Worm (Caenorhabditis elegans) whole organism, young adult: Measurements from ENCODE around the gene F54F7.2.

Experiments used
- C06A6.2 ChIP-seq: fragments of 200-800 bp; sonication (Bioruptor generic); conservative IDR thresholded peaks from 2 replicates; pipeline ENCODE4 v1.3.6; 2022; ENCODE audit warnings: missing genetic modification characterization, missing compliant biosample characterization
- F52B5.7 ChIP-seq: sonication (generic microtip); optimal IDR thresholded peaks from 2 replicates; lab custom pipeline; 2016; ENCODE audit warnings: mild to moderate bottlenecking, missing genetic modification characterization, missing compliant biosample characterization
- F57A8.1 ChIP-seq: fragments of 200-800 bp; sonication (Bioruptor generic); optimal IDR thresholded peaks from 2 replicates; lab custom pipeline; 2018; ENCODE audit warnings: mild to moderate bottlenecking, missing genetic modification characterization, moderate library complexity, missing compliant biosample characterization
- F57C9.4 ChIP-seq: sonication (generic microtip); optimal IDR thresholded peaks from 2 replicates; lab custom pipeline; 2017; ENCODE audit warnings: mild to moderate bottlenecking, missing genetic modification characterization, missing compliant biosample characterization
- K11D2.4 ChIP-seq: fragments of 200-800 bp; sonication (Bioruptor generic); IDR thresholded peaks from 2 replicates; pipeline ENCODE4 v1.3.6; 2022; ENCODE audit warnings: missing genetic modification reagents, missing genetic modification characterization, missing compliant biosample characterization
- T07F8.4 ChIP-seq: sonication (generic microtip); optimal IDR thresholded peaks from 2 replicates; lab custom pipeline; 2016; ENCODE audit warnings: mild to moderate bottlenecking, missing genetic modification characterization, moderate library complexity, missing compliant biosample characterization
- Y56A3A.18 ChIP-seq: fragments of 200-800 bp; sonication (Bioruptor generic); IDR thresholded peaks from 2 replicates; pipeline ENCODE4 v1.3.6; 2022; ENCODE audit warnings: missing genetic modification reagents, missing genetic modification characterization, missing compliant biosample characterization
- akir-1 ChIP-seq: fragments of 200-800 bp; sonication (Bioruptor generic); optimal IDR thresholded peaks from 2 replicates; lab custom pipeline; 2018; ENCODE audit warnings: mild to moderate bottlenecking, missing genetic modification characterization, moderate library complexity, missing compliant biosample characterization
- ama-1 ChIP-seq, 3 experiments: fragments of 150-350 bp in 1 of 3; sonication (generic microtip) in 2 of 3; optimal IDR thresholded peaks; 2 replicates each; lab custom pipeline; 2014 to 2018; ENCODE audit warnings: missing biosample characterization in 2 of 3, missing genetic modification characterization in 2 of 3, missing genetic modification reagents in 2 of 3
- aptf-3 ChIP-seq: fragments of 200-800 bp; sonication (Bioruptor generic); IDR thresholded peaks from 2 replicates; pipeline ENCODE4 v1.3.6; 2022; ENCODE audit warnings: missing genetic modification characterization, missing compliant biosample characterization
- atf-7 ChIP-seq: sonication (generic microtip); optimal IDR thresholded peaks from 2 replicates; lab custom pipeline; 2017; ENCODE audit warnings: mild to moderate bottlenecking, missing genetic modification characterization, missing compliant biosample characterization
- athp-1 ChIP-seq: sonication (generic microtip); optimal IDR thresholded peaks from 2 replicates; lab custom pipeline; 2017; ENCODE audit warnings: mild to moderate bottlenecking, missing genetic modification characterization, missing compliant biosample characterization
- attf-6 ChIP-seq: fragments of 200-800 bp; sonication (Bioruptor generic); IDR thresholded peaks from 2 replicates; pipeline ENCODE4 v1.3.6; 2022; ENCODE audit warnings: missing genetic modification reagents, missing genetic modification characterization, missing compliant biosample characterization
- bed-2 ChIP-seq: fragments of 200-800 bp; sonication (Bioruptor generic); IDR thresholded peaks from 2 replicates; pipeline ENCODE4 v1.3.6; 2022; ENCODE audit warnings: missing genetic modification reagents, missing genetic modification characterization, missing compliant biosample characterization
- ceh-100 ChIP-seq: fragments of 200-800 bp; sonication (Bioruptor generic); IDR thresholded peaks from 2 replicates; pipeline ENCODE4 v1.3.6; 2022; ENCODE audit warnings: missing genetic modification reagents, missing genetic modification characterization, missing compliant biosample characterization
- ceh-58 ChIP-seq: fragments of 200-800 bp; sonication (Bioruptor generic); IDR thresholded peaks from 2 replicates; pipeline ENCODE4 v1.3.6; 2022; ENCODE audit warnings: missing genetic modification characterization, missing compliant biosample characterization
- ceh-91 ChIP-seq: fragments of 200-800 bp; sonication (Bioruptor generic); IDR thresholded peaks from 2 replicates; pipeline ENCODE4 v1.3.6; 2022; ENCODE audit warnings: missing genetic modification reagents, missing genetic modification characterization, missing compliant biosample characterization
- egl-44 ChIP-seq: fragments of 200-800 bp; sonication (Bioruptor generic); IDR thresholded peaks from 2 replicates; pipeline ENCODE4 v1.3.6; 2022; ENCODE audit warnings: missing genetic modification reagents, missing genetic modification characterization, missing compliant biosample characterization
- ets-4 ChIP-seq: fragments of 200-800 bp; sonication (Bioruptor generic); optimal IDR thresholded peaks from 2 replicates; lab custom pipeline; 2018; ENCODE audit warnings: mild to moderate bottlenecking, missing genetic modification characterization, missing compliant biosample characterization
- hlh-12 ChIP-seq: sonication (generic microtip); optimal IDR thresholded peaks from 2 replicates; lab custom pipeline; 2016; ENCODE audit warnings: missing genetic modification characterization, missing compliant biosample characterization
- lin-35 ChIP-seq, 3 experiments: fragments of 150-350 bp in 2 of 3; sonication (generic microtip) in 1 of 3; optimal IDR thresholded peaks; 2 replicates each; lab custom pipeline; 2014 to 2018; ENCODE audit warnings: missing biosample characterization in 3 of 3, missing genetic modification characterization in 3 of 3, missing genetic modification reagents in 3 of 3
- lin-54 ChIP-seq: fragments of 200-800 bp; sonication (Bioruptor generic); optimal IDR thresholded peaks from 2 replicates; lab custom pipeline; 2018; ENCODE audit warnings: mild to moderate bottlenecking, missing genetic modification characterization, missing compliant biosample characterization
- lir-1 ChIP-seq: fragments of 200-800 bp; sonication (Bioruptor generic); conservative IDR thresholded peaks from 2 replicates; pipeline ENCODE4 v1.3.6; 2022; ENCODE audit warnings: missing genetic modification reagents, missing genetic modification characterization, missing compliant biosample characterization
- madf-8 ChIP-seq: fragments of 200-800 bp; sonication (Bioruptor generic); conservative IDR thresholded peaks from 2 replicates; pipeline ENCODE4 v1.3.6; 2022; ENCODE audit warnings: missing genetic modification reagents, missing genetic modification characterization, missing compliant biosample characterization
- mcd-1 ChIP-seq: fragments of 200-800 bp; sonication (Bioruptor generic); IDR thresholded peaks from 2 replicates; pipeline ENCODE4 v1.3.6; 2022; ENCODE audit warnings: missing genetic modification reagents, missing genetic modification characterization, missing compliant biosample characterization
- mes-4 ChIP-seq: sonication (generic microtip); optimal IDR thresholded peaks from 2 replicates; lab custom pipeline; 2016; ENCODE audit warnings: missing genotype, missing genetic modification characterization, missing compliant biosample characterization
- mxl-1 ChIP-seq: sonication (generic microtip); optimal IDR thresholded peaks from 2 replicates; lab custom pipeline; 2016; ENCODE audit warnings: missing genetic modification characterization, missing compliant biosample characterization
- sdz-38 ChIP-seq: sonication (generic microtip); optimal IDR thresholded peaks from 2 replicates; lab custom pipeline; 2016; ENCODE audit warnings: missing genotype, missing genetic modification characterization, missing compliant biosample characterization
- sea-2 ChIP-seq: fragments of 200-800 bp; sonication (Bioruptor generic); IDR thresholded peaks from 2 replicates; pipeline ENCODE4 v1.3.6; 2022; ENCODE audit warnings: missing genetic modification characterization, missing compliant biosample characterization
- tbp1 ChIP-seq: fragments of 200-800 bp; sonication (Bioruptor generic); optimal IDR thresholded peaks from 2 replicates; lab custom pipeline; 2018; ENCODE audit warnings: mild to moderate bottlenecking, missing genetic modification characterization, missing compliant biosample characterization
- tbx-9 ChIP-seq: sonication (generic microtip); optimal IDR thresholded peaks from 2 replicates; lab custom pipeline; 2016; ENCODE audit warnings: borderline replicate concordance, missing genetic modification characterization, inconsistent platforms, missing compliant biosample characterization
- tlf-1 ChIP-seq: fragments of 200-800 bp; sonication (Bioruptor generic); optimal IDR thresholded peaks from 2 replicates; lab custom pipeline; 2018; ENCODE audit warnings: mild to moderate bottlenecking, missing genetic modification characterization, missing compliant biosample characterization
- unc-130 ChIP-seq: sonication (generic microtip); optimal IDR thresholded peaks from 2 replicates; lab custom pipeline; 2016; ENCODE audit warnings: missing genetic modification reagents, missing genetic modification characterization, missing compliant biosample characterization
- unc-62 ChIP-seq: fragments of 150-350 bp; optimal IDR thresholded peaks from 2 replicates; lab custom pipeline; 2014; ENCODE audit warnings: missing biosample characterization, missing genetic modification reagents, missing genetic modification characterization
- xnd-1 ChIP-seq: sonication (generic microtip); optimal IDR thresholded peaks from 2 replicates; lab custom pipeline; 2016; ENCODE audit warnings: missing genotype, missing genetic modification reagents, missing genetic modification characterization, missing compliant biosample characterization
- ztf-18 ChIP-seq: sonication (generic microtip); optimal IDR thresholded peaks from 2 replicates; lab custom pipeline; 2016; ENCODE audit warnings: missing genotype, mild to moderate bottlenecking, missing genetic modification characterization, missing compliant biosample characterization
- ztf-25 ChIP-seq: fragments of 200-800 bp; sonication (Bioruptor generic); IDR thresholded peaks from 2 replicates; pipeline ENCODE4 v1.3.6; 2022; ENCODE audit warnings: missing genetic modification reagents, missing genetic modification characterization, missing compliant biosample characterization

Gene F54F7.2

ce11 chrX:11872210-11872609 lies 28.7 kb downstream of the F54F7.2 start (continued):
- TF ChIP-seq aptf-3 (no peak), lir-1 (GFP tag; lab: Robert Waterston, UW) (0 out of 2 replicates have a peak, but pooled peaks have one; percentile 29), tbp1 (GFP tag; lab: Kevin White, UChicago) (peak; percentile 88)

- TF ChIP-seq F52B5.7 = no peak
- no peak for TF ChIP-seq tbx-9
- TF ChIP-seq hlh-12 (tag; lab: Kevin White, UChicago) = no peak
- TF ChIP-seq madf-8 (GFP tag; lab: Robert Waterston, UW) = no peak
- no peak for TF ChIP-seq ceh-58 (GFP tag; lab: Robert Waterston, UW)
- TF ChIP-seq K11D2.4 (GFP tag; lab: Robert Waterston, UW) = no peak
- TF ChIP-seq F57A8.1 (GFP tag; lab: Kevin White, UChicago) = no peak
- TF ChIP-seq athp-1 (tag; lab: Kevin White, UChicago) = no peak
- TF ChIP-seq unc-130 (GFP tag; lab: Kevin White, UChicago) = no peak
- TF ChIP-seq lin-35 (GFP tag; optimal IDR thresholded peaks at IDR 0.05; lab: Kevin White, UChicago) = no peak
- no peak for TF ChIP-seq mes-4 (tag; lab: Kevin White, UChicago)
- no peak for TF ChIP-seq tlf-1 (GFP tag; lab: Kevin White, UChicago)
- no peak for TF ChIP-seq ceh-100
- TF ChIP-seq F57C9.4 (tag; lab: Kevin White, UChicago) = no peak
- no peak for TF ChIP-seq ama-1 (optimal IDR thresholded peaks at IDR 0.05; lab: Kevin White, UChicago)
- TF ChIP-seq ama-1 (GFP tag; optimal IDR thresholded peaks at IDR 0.05; lab: Kevin White, UChicago) = no peak
- TF ChIP-seq mxl-1 (tag; lab: Kevin White, UChicago) = no peak
- no peak for TF ChIP-seq akir-1 (GFP tag; lab: Kevin White, UChicago)
Observed at ce11 chrX:11875260-11875659, 31.8 kb downstream of the F54F7.2 start, which contains the start of gene Y62H9A.1. Gene Y62H9A.1, plus strand, starts transcription at chrX:11875541.

- TF ChIP-seq ztf-18 (no peak), attf-6 (GFP tag; lab: Robert Waterston, UW) (no peak), bed-2 (GFP tag; lab: Robert Waterston, UW) (no peak), mes-4 (tag; lab: Kevin White, UChicago) (no peak), ztf-25 (no peak)
Observed at ce11 chrX:11878109-11878508, 34.6 kb downstream of the F54F7.2 start, which contains the start of gene Y62H9A.2. Gene Y62H9A.2, minus strand, starts transcription at chrX:11878209.

- TF ChIP-seq ceh-100 = no peak
- no peak for TF ChIP-seq unc-130 (GFP tag; lab: Kevin White, UChicago)
- TF ChIP-seq sea-2 (GFP tag; lab: Robert Waterston, UW) = no peak
- TF ChIP-seq C06A6.2 (GFP tag; lab: Robert Waterston, UW) = no peak
- TF ChIP-seq egl-44 (GFP tag; lab: Robert Waterston, UW) = no peak
- no peak for TF ChIP-seq lin-54
- TF ChIP-seq xnd-1 (tag; lab: Kevin White, UChicago) = no peak
- no peak for TF ChIP-seq Y56A3A.18 (GFP tag; lab: Robert Waterston, UW)
- TF ChIP-seq F57C9.4 (tag; lab: Kevin White, UChicago) = no peak
- no peak for TF ChIP-seq ets-4 (GFP tag; lab: Kevin White, UChicago)
- no peak for TF ChIP-seq hlh-12 (tag; lab: Kevin White, UChicago)
- no peak for TF ChIP-seq T07F8.4 (tag; lab: Kevin White, UChicago)
- no peak for TF ChIP-seq mcd-1 (GFP tag; lab: Robert Waterston, UW)
- TF ChIP-seq mes-4 (tag; lab: Kevin White, UChicago) = no peak
- TF ChIP-seq atf-7 = no peak
- TF ChIP-seq tlf-1 (GFP tag; lab: Kevin White, UChicago) = no peak
- no peak for TF ChIP-seq unc-62 (GFP tag; lab: Kevin White, UChicago)
- no peak for TF ChIP-seq sdz-38 (tag; lab: Kevin White, UChicago)
- TF ChIP-seq ceh-91 (GFP tag; lab: Robert Waterston, UW) = no peak
- no peak for TF ChIP-seq aptf-3
- TF ChIP-seq, all 124 proteins: peak for 0
Observed at ce11 chrX:11879871-11880270, 36.4 kb downstream of the F54F7.2 start, which contains the start of the genes Y62H9A.3 and Y62H9A.4. Gene Y62H9A.3, minus strand, starts transcription at chrX:11879971. Gene Y62H9A.4, plus strand, starts transcription at chrX:11880126.
